Worm (Caenorhabditis elegans): ENCODE measurements around the gene clec-252.

Gene clec-252

DNA sequence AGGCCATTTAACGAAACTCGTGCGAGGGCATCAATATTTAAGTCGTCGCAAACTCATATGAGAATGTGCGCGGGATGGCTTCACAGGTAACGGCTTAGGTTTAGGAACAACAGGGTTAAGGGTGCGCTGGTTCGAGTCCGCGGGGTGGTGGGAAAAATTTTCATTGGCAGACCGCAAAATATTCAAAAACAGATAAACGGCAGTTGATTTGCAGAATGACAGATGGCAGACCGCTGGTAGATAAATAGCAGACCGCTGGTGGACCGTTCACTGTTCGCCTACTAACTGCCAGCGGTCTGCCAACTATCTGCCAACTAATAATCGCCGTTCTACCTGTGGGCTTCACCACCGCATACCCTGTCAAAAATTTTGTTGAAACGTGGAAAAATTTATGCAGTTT lies 36.5 kb downstream of the clec-252 start (continued):
- TF ChIP-seq ZK337.2 (GFP tag; IDR thresholded peaks at IDR 0.05) (no peak), nhr-102 (tag; optimal IDR thresholded peaks at IDR 0.05) (no peak), dve-1 (tag; optimal IDR thresholded peaks at IDR 0.05; ENCODE audit: insufficient read depth) (no peak), aly-2 (tag; optimal IDR thresholded peaks at IDR 0.05) (no peak), dmd-9 (GFP tag; IDR thresholded peaks at IDR 0.05) (no peak; the same call in 1 of the 2 replicates), nhr-11 (tag; optimal IDR thresholded peaks at IDR 0.05) (no peak), nhr-6 (tag; optimal IDR thresholded peaks at IDR 0.05) (no peak), mdt-29 (GFP tag; IDR thresholded peaks at IDR 0.05) (no peak), F37D6.2 (tag; optimal IDR thresholded peaks at IDR 0.05) (no peak), mes-2 (tag; optimal IDR thresholded peaks at IDR 0.05; ENCODE audit: poor library complexity, severe bottlenecking) (no peak), gei-8 (GFP tag; optimal IDR thresholded peaks at IDR 0.05) (no peak), mep-1 (tag; optimal IDR thresholded peaks at IDR 0.05) (no peak), dmd-8 (GFP tag; IDR thresholded peaks at IDR 0.05) (no peak), nhr-10 (tag; optimal IDR thresholded peaks at IDR 0.05) (no peak), T20F7.1 (GFP tag; optimal IDR thresholded peaks at IDR 0.05) (no peak), daf-19 (GFP tag; conservative IDR thresholded peaks at IDR 0.05) (no peak), daf-12 (tag; optimal IDR thresholded peaks at IDR 0.05) (no peak), zfp-2 (tag; optimal IDR thresholded peaks at IDR 0.05) (no peak), mdl-1 (tag; optimal IDR thresholded peaks at IDR 0.05) (no peak), lin-29 (GFP tag; IDR thresholded peaks at IDR 0.05) (peak; percentile 57; the same call in 1 of the 2 replicates), spr-1 (tag; optimal IDR thresholded peaks at IDR 0.05) (no peak), mxl-2 (GFP tag; conservative IDR thresholded peaks at IDR 0.05) (no peak), spr-3 (GFP tag; optimal IDR thresholded peaks at IDR 0.05) (no peak), jun-1 (tag; optimal IDR thresholded peaks at IDR 0.05) (no peak), nhr-77 (tag; optimal IDR thresholded peaks at IDR 0.05) (no peak), hif-1 (tag; optimal IDR thresholded peaks at IDR 0.05) (no peak), unc-62 (GFP tag; optimal IDR thresholded peaks at IDR 0.05 in 1 of 2) (no peak), unc-62 (tag; optimal IDR thresholded peaks at IDR 0.05) (no peak), unc-39 (tag; optimal IDR thresholded peaks at IDR 0.05) (no peak), tra-1 (GFP tag; IDR thresholded peaks at IDR 0.05) (no peak), R02D3.7 (tag; optimal IDR thresholded peaks at IDR 0.05) (no peak), attf-4 (tag; optimal IDR thresholded peaks at IDR 0.05) (no peak), mxl-3 (GFP tag; optimal IDR thresholded peaks at IDR 0.05) (no peak), zip-11 (GFP tag; IDR thresholded peaks at IDR 0.05) (no peak), cey-2 (tag; optimal IDR thresholded peaks at IDR 0.05; ENCODE audit: borderline replicate concordance, insufficient read depth) (no peak), ztf-7 (tag; optimal IDR thresholded peaks at IDR 0.05) (no peak), hlh-11 (tag; optimal IDR thresholded peaks at IDR 0.05) (no peak), lin-15B (tag; optimal IDR thresholded peaks at IDR 0.05) (no peak), lim-7 (GFP tag; IDR thresholded peaks at IDR 0.05) (no peak), pqm-1 (tag; optimal IDR thresholded peaks at IDR 0.05) (no peak), saeg-2 (GFP tag; IDR thresholded peaks at IDR 0.05) (no peak), ceh-44 (GFP tag; IDR thresholded peaks at IDR 0.05) (no peak), fos-1 (tag; optimal IDR thresholded peaks at IDR 0.05) (no peak), skn-1 (tag; optimal IDR thresholded peaks at IDR 0.05) (no peak), lin-13 (GFP tag; optimal IDR thresholded peaks at IDR 0.05) (no peak), zfp-3 (GFP tag; conservative IDR thresholded peaks at IDR 0.05) (no peak), unc-130 (GFP tag; optimal IDR thresholded peaks at IDR 0.05) (peak; percentile 26), hmg-1.1 (GFP tag; IDR thresholded peaks at IDR 0.05) (no peak), fkh-10 (GFP tag; optimal IDR thresholded peaks at IDR 0.05) (no peak), ZK546.5 (tag; optimal IDR thresholded peaks at IDR 0.05) (no peak), F26F4.8 (GFP tag; conservative IDR thresholded peaks at IDR 0.05) (peak; percentile 90), arid-1 (GFP tag; conservative IDR thresholded peaks at IDR 0.05) (no peak), ztf-11 (tag; optimal IDR thresholded peaks at IDR 0.05) (no peak)
